Fruit fly (Drosophila melanogaster): ENCODE measurements around the gene chrb.

DNA sequence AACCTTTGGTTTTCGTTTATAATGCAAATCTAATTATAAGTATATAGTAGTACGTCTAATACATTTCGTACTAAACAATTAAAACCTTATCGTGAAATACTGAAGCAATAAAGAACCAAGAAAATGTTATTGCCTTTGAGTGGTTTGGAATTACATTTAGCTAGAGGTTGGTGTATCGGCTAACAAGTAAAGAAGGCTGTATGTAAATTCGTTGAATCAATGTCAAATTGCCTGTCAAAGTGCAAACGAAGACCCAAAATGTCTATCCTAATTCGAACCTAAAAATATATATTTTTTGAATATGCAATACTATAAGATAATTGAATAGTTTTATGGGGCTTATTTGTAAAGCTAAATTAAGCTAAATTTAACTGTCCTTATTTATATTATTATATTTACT is 23.9 kb downstream of the chrb start:
- TF ChIP-seq psq (optimal IDR thresholded peaks at IDR 0.05) (no peak), Myc (optimal IDR thresholded peaks at IDR 0.05) (no peak), Sin3A (optimal IDR thresholded peaks at IDR 0.05) (no peak), h (optimal IDR thresholded peaks at IDR 0.05) (no peak), ttk (optimal IDR thresholded peaks at IDR 0.05) (no peak), insv (optimal IDR thresholded peaks at IDR 0.05) (no peak)

Measured in Kc167 (cell line).